Worm (Caenorhabditis elegans) whole organism, midembryonic: ENCODE results near the gene C29F9.9.

Experiments used
- T22C8.4 ChIP-seq: fragments of 200-800 bp; sonication (Bioruptor generic); IDR thresholded peaks from 2 replicates; pipeline ENCODE4 v1.3.6; 2022; ENCODE audit warnings: missing genetic modification characterization, missing compliant biosample characterization
- cog-1 ChIP-seq: sonication (generic microtip); optimal IDR thresholded peaks from 2 replicates; lab custom pipeline; 2016; ENCODE audit warnings: missing genetic modification characterization, missing compliant biosample characterization
- flt-1 ChIP-seq: fragments of 200-800 bp; sonication (Bioruptor generic); IDR thresholded peaks from 2 replicates; pipeline ENCODE4 v1.3.6; 2022; ENCODE audit warnings: missing genetic modification characterization, missing compliant biosample characterization
- klf-2 ChIP-seq: fragments of 200-800 bp; sonication (Bioruptor generic); conservative IDR thresholded peaks from 2 replicates; pipeline ENCODE4 v1.3.6; 2022; ENCODE audit warnings: missing genetic modification reagents, missing genetic modification characterization, missing compliant biosample characterization
- med-1 ChIP-seq: sonication (generic microtip); optimal IDR thresholded peaks from 2 replicates; lab custom pipeline; 2017; ENCODE audit warnings: missing genetic modification characterization, mild to moderate bottlenecking, missing compliant biosample characterization, antibody characterized with exemption, missing genetic modification reagents; ENCODE audit not compliant: insufficient read depth
- ref-1 ChIP-seq: fragments of 200-800 bp; sonication (Bioruptor generic); conservative IDR thresholded peaks from 2 replicates; pipeline ENCODE4 v1.3.6; 2022; ENCODE audit warnings: missing genetic modification reagents, missing genetic modification characterization, missing compliant biosample characterization
- tab-1 ChIP-seq: fragments of 200-800 bp; sonication (Bioruptor generic); IDR thresholded peaks from 2 replicates; pipeline ENCODE4 v1.3.6; 2022; ENCODE audit warnings: missing genetic modification characterization, missing compliant biosample characterization
- ztf-23 ChIP-seq: fragments of 200-800 bp; sonication (Bioruptor generic); IDR thresholded peaks from 2 replicates; pipeline ENCODE4 v1.3.6; 2022; ENCODE audit warnings: missing genetic modification reagents, missing genetic modification characterization, missing compliant biosample characterization
- ztf-29 ChIP-seq: fragments of 200-800 bp; sonication (Bioruptor generic); IDR thresholded peaks from 2 replicates; pipeline ENCODE4 v1.3.6; 2022; ENCODE audit warnings: missing genetic modification reagents, missing genetic modification characterization, missing compliant biosample characterization

ce11 chrIII:130650-131049 is 31.9 kb upstream of the C29F9.9 start, which contains the start of the genes nhr-280 and C29F9.2:
- no peak for TF ChIP-seq cog-1 (tag; lab: Kevin White, UChicago)
- TF ChIP-seq ref-1 (GFP tag; lab: Robert Waterston, UW), result no peak
- no peak for TF ChIP-seq flt-1 (GFP tag; lab: Robert Waterston, UW)
- TF ChIP-seq tab-1 (GFP tag; lab: Robert Waterston, UW), result no peak
- TF ChIP-seq med-1, result no peak
- no peak for TF ChIP-seq T22C8.4 (GFP tag; lab: Robert Waterston, UW)
- no peak for TF ChIP-seq ztf-29 (GFP tag; lab: Robert Waterston, UW)
- no peak for TF ChIP-seq ztf-23 (GFP tag; lab: Robert Waterston, UW)
- no peak for TF ChIP-seq klf-2 (GFP tag; lab: Robert Waterston, UW)
